Fruit fly (Drosophila melanogaster): ENCODE results near the gene CG10969.

CG10969 gene

DNA sequence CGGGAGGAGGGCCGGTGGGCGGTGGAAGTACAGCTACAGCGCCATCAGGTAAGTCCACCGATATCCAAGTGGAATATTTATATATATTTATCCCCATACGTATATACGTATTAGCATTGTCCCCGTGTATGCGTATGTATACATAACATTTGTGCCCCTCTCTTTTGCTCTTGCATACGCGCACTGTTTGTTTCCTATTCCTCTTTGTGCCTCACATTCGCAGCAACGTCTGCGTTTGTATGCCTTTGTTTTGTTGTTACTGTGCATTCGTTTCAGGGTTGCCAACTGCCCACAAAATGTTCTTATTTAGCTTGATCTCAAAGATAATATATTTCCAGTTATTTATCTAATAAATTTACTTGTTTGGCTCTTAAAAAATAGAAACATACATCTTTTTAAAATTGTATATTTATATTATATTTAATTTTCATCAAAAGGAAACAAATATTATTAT, 25.4 kb upstream of the CG10969 start (continued):
- no peak for TF ChIP-seq CG11398 (GFP tag; optimal IDR thresholded peaks at IDR 0.05)
- peak; percentile 43; the same call in 1 of the 3 replicates for TF ChIP-seq otp (GFP tag; IDR thresholded peaks at IDR 0.05)
- TF ChIP-seq CG1529 (GFP tag; optimal IDR thresholded peaks at IDR 0.05): peak; percentile 20
- peak; percentile 21 for TF ChIP-seq CG12659 (GFP tag; optimal IDR thresholded peaks at IDR 0.05)
- no peak for TF ChIP-seq exex (tag; optimal IDR thresholded peaks at IDR 0.05)
- TF ChIP-seq Mad (GFP tag; optimal IDR thresholded peaks at IDR 0.05): peak; percentile 4
- peak; percentile 22 for TF ChIP-seq nerfin-1 (tag; optimal IDR thresholded peaks at IDR 0.05)
- no peak for TF ChIP-seq fd64A (GFP tag; optimal IDR thresholded peaks at IDR 0.05)
- TF ChIP-seq CG30403 (GFP tag; optimal IDR thresholded peaks at IDR 0.05): peak; percentile 40
- 0 out of 3 replicates have a peak, but pooled peaks have one; percentile 41 for TF ChIP-seq tgo (GFP tag; IDR thresholded peaks at IDR 0.05)
- no peak for TF ChIP-seq Hsf (GFP tag; optimal IDR thresholded peaks at IDR 0.05)
- TF ChIP-seq CG5953 (GFP tag; IDR thresholded peaks at IDR 0.05): no peak
- no peak for TF ChIP-seq kay (GFP tag; optimal IDR thresholded peaks at IDR 0.05)
- no peak for TF ChIP-seq CG11247 (GFP tag; IDR thresholded peaks at IDR 0.05)
- TF ChIP-seq mirr (GFP tag; optimal IDR thresholded peaks at IDR 0.05): no peak
- peak; percentile 6 for TF ChIP-seq CG9817 (tag; optimal IDR thresholded peaks at IDR 0.05)
- TF ChIP-seq CG4424 (GFP tag; optimal IDR thresholded peaks at IDR 0.05): peak; percentile 19
- TF ChIP-seq CG18011 (GFP tag; optimal IDR thresholded peaks at IDR 0.05): no peak
- TF ChIP-seq CG2712 (tag; optimal IDR thresholded peaks at IDR 0.05): peak; percentile 79
- no peak for TF ChIP-seq lmd (GFP tag; IDR thresholded peaks at IDR 0.05)
- no peak for TF ChIP-seq CG6791 (GFP tag; IDR thresholded peaks at IDR 0.05; ENCODE audit: partially characterized antibody)
- TF ChIP-seq CG8290 (GFP tag; optimal IDR thresholded peaks at IDR 0.05): no peak
- peak in 1 of 2 experiments; percentile 39 for TF ChIP-seq CG8290 (tag; optimal IDR thresholded peaks at IDR 0.05)
- TF ChIP-seq H15 (GFP tag; IDR thresholded peaks at IDR 0.05): no peak
- peak; percentile 61; the same call in 1 of the 2 replicates for TF ChIP-seq stc (GFP tag; IDR thresholded peaks at IDR 0.05)
- no peak for TF ChIP-seq Neu2 (GFP tag; optimal IDR thresholded peaks at IDR 0.05; ENCODE audit: borderline replicate concordance)
- peak; percentile 34 for TF ChIP-seq CG9437 (GFP tag; optimal IDR thresholded peaks at IDR 0.05)
- no peak for TF ChIP-seq CG3163 (GFP tag; optimal IDR thresholded peaks at IDR 0.05)
- no peak for TF ChIP-seq shn (GFP tag; optimal IDR thresholded peaks at IDR 0.05)
- TF ChIP-seq row (GFP tag; IDR thresholded peaks at IDR 0.05): peak; percentile 72
- peak; percentile 57 for TF ChIP-seq CG12219 (GFP tag; optimal IDR thresholded peaks at IDR 0.05)
- TF ChIP-seq D19B (GFP tag; optimal IDR thresholded peaks at IDR 0.05): peak; percentile 35
- TF ChIP-seq twi (tag; optimal IDR thresholded peaks at IDR 0.05): no peak
- peak; percentile 33 for TF ChIP-seq lilli (GFP tag; optimal IDR thresholded peaks at IDR 0.05)
- TF ChIP-seq Ptx1 (GFP tag; IDR thresholded peaks at IDR 0.05): peak; percentile 57
- TF ChIP-seq Ssrp (tag; optimal IDR thresholded peaks at IDR 0.05): peak; percentile 37
- peak; percentile 37 for TF ChIP-seq Elba2 (GFP tag; optimal IDR thresholded peaks at IDR 0.05)
- TF ChIP-seq grn (GFP tag; optimal IDR thresholded peaks at IDR 0.05): peak; percentile 36
- peak; percentile 26; the same call in 1 of the 2 replicates for TF ChIP-seq Adf1 (GFP tag; IDR thresholded peaks at IDR 0.05)
- TF ChIP-seq luna (GFP tag; optimal IDR thresholded peaks at IDR 0.05): no peak
- TF ChIP-seq Side (GFP tag; optimal IDR thresholded peaks at IDR 0.05): no peak
- TF ChIP-seq vfl (GFP tag; optimal IDR thresholded peaks at IDR 0.05): no peak
- no peak for TF ChIP-seq Lhr (GFP tag; optimal IDR thresholded peaks at IDR 0.05)
- TF ChIP-seq CG6272 (GFP tag; IDR thresholded peaks at IDR 0.05): no peak
- TF ChIP-seq fd96Cb (tag; optimal IDR thresholded peaks at IDR 0.05): peak; percentile 49
- peak; percentile 56 for TF ChIP-seq stwl (tag; optimal IDR thresholded peaks at IDR 0.05)
- peak; percentile 67 for TF ChIP-seq CG10209 (GFP tag; optimal IDR thresholded peaks at IDR 0.05)
- no peak for TF ChIP-seq CG10274 (GFP tag; optimal IDR thresholded peaks at IDR 0.05)
- no peak for TF ChIP-seq Mrtf (GFP tag; IDR thresholded peaks at IDR 0.05)
- peak; percentile 39; the same call in 1 of the 2 replicates for TF ChIP-seq MBD-R2 (GFP tag; IDR thresholded peaks at IDR 0.05)
- no peak for TF ChIP-seq zfh2 (GFP tag; optimal IDR thresholded peaks at IDR 0.05)
- TF ChIP-seq sug (tag; optimal IDR thresholded peaks at IDR 0.05): peak; percentile 33
